Worm (Caenorhabditis elegans) whole organism, early embryonic: ENCODE data around the gene sbt-1.

Source experiments
- ama-1 ChIP-seq: fragments of 150-350 bp; optimal IDR thresholded peaks from 2 replicates; lab custom pipeline; 2014
- ceh-36 ChIP-seq: sonication (generic microtip); optimal IDR thresholded peaks from 2 replicates; lab custom pipeline; 2016; ENCODE audit warnings: missing genetic modification characterization, inconsistent platforms, missing compliant biosample characterization
- ets-7 ChIP-seq: sonication (generic microtip); optimal IDR thresholded peaks from 2 replicates; lab custom pipeline; 2016; ENCODE audit warnings: missing genotype, missing genetic modification characterization, missing compliant biosample characterization
- flt-1 ChIP-seq: fragments of 200-800 bp; sonication (Bioruptor generic); IDR thresholded peaks from 2 replicates; pipeline ENCODE4 v1.3.6; 2022; ENCODE audit warnings: missing genetic modification characterization, missing compliant biosample characterization
- pes-1 ChIP-seq: fragments of 200-800 bp; sonication (Bioruptor generic); IDR thresholded peaks from 2 replicates; pipeline ENCODE4 v1.3.6; 2022; ENCODE audit warnings: missing genetic modification reagents, missing genetic modification characterization, missing compliant biosample characterization
- sea-1 ChIP-seq: fragments of 200-800 bp; sonication (Bioruptor generic); conservative IDR thresholded peaks from 2 replicates; pipeline ENCODE4 v1.3.6; 2022; ENCODE audit warnings: missing genetic modification characterization, missing compliant biosample characterization
- tbx-11 ChIP-seq: fragments of 200-800 bp; sonication (Bioruptor generic); IDR thresholded peaks from 2 replicates; pipeline ENCODE4 v1.3.6; 2022; ENCODE audit warnings: missing genetic modification characterization, missing compliant biosample characterization

DNA sequence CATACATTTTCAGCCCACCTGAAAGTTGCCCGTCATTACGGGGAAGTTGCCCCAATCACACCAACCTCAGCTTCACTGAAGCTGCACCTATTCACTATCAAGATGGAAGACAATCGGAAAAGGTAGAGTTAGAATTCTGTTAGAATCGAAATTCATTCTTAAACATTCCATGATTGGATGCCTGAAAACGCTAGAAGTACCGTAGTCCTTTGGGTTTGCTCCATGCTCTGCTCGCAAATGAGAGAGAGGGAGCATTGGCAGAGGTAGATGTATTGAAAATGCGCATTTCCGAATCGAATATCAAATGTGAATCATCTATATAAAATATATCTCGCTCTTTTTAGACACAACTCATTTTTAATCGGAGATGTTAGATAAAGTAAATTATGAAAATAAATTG lies 48.3 kb downstream of the sbt-1 start, which contains the start of gene hif-1:
- TF ChIP-seq ama-1 (lab: Kevin White, UChicago) = no peak
- no peak for TF ChIP-seq flt-1 (GFP tag; lab: Robert Waterston, UW)
- no peak for TF ChIP-seq sea-1
- no peak for TF ChIP-seq tbx-11 (GFP tag; lab: Robert Waterston, UW)
- no peak for TF ChIP-seq pes-1 (GFP tag; lab: Robert Waterston, UW)
- TF ChIP-seq ets-7 = no peak
- no peak for TF ChIP-seq ceh-36
